Worm (Caenorhabditis elegans) whole organism, L1 larva: ENCODE data around the gene F13D12.3.
A peak's percentile ranks its signal among the peaks of the same experiment; 100 is the strongest.

Source experiments
- C16A3.4 ChIP-seq: fragments of 150-350 bp; optimal IDR thresholded peaks from 2 replicates; lab custom pipeline; 2014; ENCODE audit warnings: missing biosample characterization, missing genetic modification characterization
- F16B12.6 ChIP-seq: fragments of 150-350 bp; optimal IDR thresholded peaks from 2 replicates; lab custom pipeline; 2014; ENCODE audit warnings: missing biosample characterization, missing genetic modification characterization
- alr-1 ChIP-seq: fragments of 200-800 bp; sonication (Bioruptor generic); optimal IDR thresholded peaks from 2 replicates; lab custom pipeline; 2018; ENCODE audit warnings: borderline replicate concordance, mild to moderate bottlenecking, missing genetic modification characterization, missing compliant biosample characterization
- ama-1 ChIP-seq: fragments of 150-350 bp; optimal IDR thresholded peaks from 2 replicates; lab custom pipeline; 2014
- ceh-63 ChIP-seq: fragments of 200-800 bp; sonication (Bioruptor generic); optimal IDR thresholded peaks from 2 replicates; lab custom pipeline; 2018; ENCODE audit warnings: mild to moderate bottlenecking, missing genetic modification characterization, missing compliant biosample characterization
- ceh-8 ChIP-seq: fragments of 200-800 bp; sonication (Bioruptor generic); optimal IDR thresholded peaks from 2 replicates; lab custom pipeline; 2018; ENCODE audit warnings: mild to moderate bottlenecking, missing genetic modification characterization, moderate library complexity, missing compliant biosample characterization
- ceh-82 ChIP-seq, 3 experiments: fragments of 150-350 bp in 1 of 3; sonication (generic microtip) in 2 of 3; optimal IDR thresholded peaks; 2 replicates each; lab custom pipeline; 2014 to 2017; ENCODE audit warnings: missing biosample characterization in 3 of 3, missing genetic modification characterization in 3 of 3
- dpl-1 ChIP-seq, 3 experiments: fragments of 150-350 bp in 2 of 3; sonication (generic microtip) in 1 of 3; optimal IDR thresholded peaks; 2 replicates each; lab custom pipeline; 2014 to 2017; ENCODE audit warnings: missing biosample characterization in 3 of 3, missing genetic modification characterization in 3 of 3, missing genetic modification reagents in 3 of 3
- dsc-1 ChIP-seq: sonication (generic microtip); optimal IDR thresholded peaks from 2 replicates; lab custom pipeline; 2016; ENCODE audit warnings: mild to moderate bottlenecking, missing genetic modification characterization, missing compliant biosample characterization
- efl-1 ChIP-seq, 4 experiments: fragments of 150-350 bp; optimal IDR thresholded peaks in 3 of 4; peaks in 1 of 4; 1 replicate in 1 of 4; 2 replicates in 3 of 4; lab custom pipeline; 2014; ENCODE audit warnings: missing biosample characterization in 2 of 4, missing genetic modification characterization in 2 of 4, missing genetic modification reagents in 2 of 4
- egl-13 ChIP-seq: sonication (generic microtip); optimal IDR thresholded peaks from 2 replicates; lab custom pipeline; 2016; ENCODE audit warnings: missing genotype, missing genetic modification reagents, missing genetic modification characterization, missing compliant biosample characterization
- egl-27 ChIP-seq, 2 experiments: fragments of 150-350 bp in 1 of 2; sonication (generic microtip); optimal IDR thresholded peaks; 3 replicates each; lab custom pipeline; 2017 to 2018; ENCODE audit warnings: missing biosample characterization in 2 of 2, missing genetic modification characterization in 2 of 2, missing genetic modification reagents in 2 of 2
- fkh-10 ChIP-seq: sonication (generic microtip); optimal IDR thresholded peaks from 2 replicates; lab custom pipeline; 2017; ENCODE audit warnings: missing biosample characterization, missing genetic modification reagents, missing genetic modification characterization
- fkh-4 ChIP-seq: sonication (generic microtip); optimal IDR thresholded peaks from 2 replicates; lab custom pipeline; 2016; ENCODE audit warnings: missing compliant biosample characterization, missing genetic modification characterization, borderline replicate concordance
- fkh-8 ChIP-seq: sonication (generic microtip); optimal IDR thresholded peaks from 2 replicates; lab custom pipeline; 2016; ENCODE audit warnings: mild to moderate bottlenecking, missing genetic modification characterization, missing compliant biosample characterization
- fos-1 ChIP-seq: fragments of 150-350 bp; optimal IDR thresholded peaks from 2 replicates; lab custom pipeline; 2014; ENCODE audit warnings: missing biosample characterization, missing genetic modification characterization
- irx-1 ChIP-seq: sonication (generic microtip); optimal IDR thresholded peaks from 2 replicates; lab custom pipeline; 2016; ENCODE audit warnings: missing genetic modification characterization, missing compliant biosample characterization
- isw-1 ChIP-seq: fragments of 200-800 bp; sonication (Bioruptor generic); IDR thresholded peaks from 2 replicates; pipeline ENCODE4 v1.3.6; 2022; ENCODE audit warnings: missing genetic modification characterization, missing compliant biosample characterization
- jun-1 ChIP-seq: fragments of 150-350 bp; optimal IDR thresholded peaks from 2 replicates; lab custom pipeline; 2014; ENCODE audit warnings: missing biosample characterization, missing genetic modification reagents, missing genetic modification characterization
- lin-13 ChIP-seq: fragments of 150-350 bp; optimal IDR thresholded peaks from 2 replicates; lab custom pipeline; 2014; ENCODE audit warnings: missing biosample characterization, missing genetic modification reagents, missing genetic modification characterization
- lin-14 ChIP-seq: fragments of 200-800 bp; sonication (Bioruptor generic); optimal IDR thresholded peaks from 2 replicates; lab custom pipeline; 2018; ENCODE audit warnings: mild to moderate bottlenecking, missing genetic modification characterization, moderate library complexity, missing compliant biosample characterization
- lin-15B ChIP-seq: fragments of 150-350 bp; sonication (generic microtip); optimal IDR thresholded peaks from 3 replicates; lab custom pipeline; 2014; ENCODE audit warnings: missing biosample characterization, missing genetic modification characterization
- lin-35 ChIP-seq, 2 experiments: fragments of 150-350 bp; optimal IDR thresholded peaks; 2 replicates each; lab custom pipeline; 2014; ENCODE audit warnings: missing biosample characterization in 2 of 2, missing genetic modification characterization in 2 of 2, missing genetic modification reagents in 2 of 2
- lir-3 ChIP-seq: sonication (generic microtip); optimal IDR thresholded peaks from 2 replicates; lab custom pipeline; 2016; ENCODE audit warnings: mild to moderate bottlenecking, missing genetic modification characterization, moderate library complexity, missing compliant biosample characterization; ENCODE audit not compliant: poor library complexity
- lsy-2 ChIP-seq, 2 experiments: fragments of 150-350 bp; optimal IDR thresholded peaks; 2 replicates each; lab custom pipeline; 2014; ENCODE audit warnings: missing biosample characterization in 2 of 2, missing genetic modification characterization in 2 of 2
- mab-9 ChIP-seq: fragments of 200-800 bp; sonication (Bioruptor generic); IDR thresholded peaks from 2 replicates; pipeline ENCODE4 v1.3.6; 2022; ENCODE audit warnings: missing genetic modification reagents, missing genetic modification characterization, missing compliant biosample characterization
- mef-2 ChIP-seq: fragments of 150-350 bp; optimal IDR thresholded peaks from 2 replicates; lab custom pipeline; 2014; ENCODE audit warnings: missing biosample characterization, missing genetic modification characterization
- nhr-19 ChIP-seq: fragments of 200-800 bp; sonication (Bioruptor generic); conservative IDR thresholded peaks from 2 replicates; pipeline ENCODE4 v1.3.6; 2022; ENCODE audit warnings: missing genetic modification characterization, missing compliant biosample characterization
- nhr-20 ChIP-seq: sonication (generic microtip); optimal IDR thresholded peaks from 2 replicates; lab custom pipeline; 2016; ENCODE audit warnings: mild to moderate bottlenecking, missing genetic modification characterization, missing compliant biosample characterization
- nhr-47 ChIP-seq: sonication (generic microtip); optimal IDR thresholded peaks from 2 replicates; lab custom pipeline; 2016; ENCODE audit warnings: mild to moderate bottlenecking, missing genetic modification characterization, moderate library complexity, missing compliant biosample characterization
- nhr-71 ChIP-seq: sonication (generic microtip); optimal IDR thresholded peaks from 2 replicates; lab custom pipeline; 2016; ENCODE audit warnings: mild to moderate bottlenecking, missing genetic modification characterization, moderate library complexity, missing compliant biosample characterization
- nhr-77 ChIP-seq: fragments of 150-350 bp; optimal IDR thresholded peaks from 2 replicates; lab custom pipeline; 2014; ENCODE audit warnings: missing biosample characterization, missing genetic modification characterization
- nhr-90 ChIP-seq: sonication (generic microtip); optimal IDR thresholded peaks from 2 replicates; lab custom pipeline; 2016; ENCODE audit warnings: mild to moderate bottlenecking, missing genetic modification characterization, missing compliant biosample characterization; ENCODE audit not compliant: poor library complexity
- pax-3 ChIP-seq: fragments of 200-800 bp; sonication (Bioruptor generic); optimal IDR thresholded peaks from 2 replicates; lab custom pipeline; 2018; ENCODE audit warnings: mild to moderate bottlenecking, missing genetic modification characterization, moderate library complexity, missing compliant biosample characterization
- pqm-1 ChIP-seq: sonication (generic microtip); optimal IDR thresholded peaks from 3 replicates; lab custom pipeline; 2017; ENCODE audit warnings: missing biosample characterization, missing genetic modification characterization
- rnt-1 ChIP-seq: sonication (generic microtip); optimal IDR thresholded peaks from 2 replicates; lab custom pipeline; 2016; ENCODE audit warnings: mild to moderate bottlenecking, missing genetic modification characterization, moderate library complexity, missing compliant biosample characterization
- skn-1 ChIP-seq: fragments of 150-350 bp; optimal IDR thresholded peaks from 2 replicates; lab custom pipeline; 2014; ENCODE audit warnings: missing biosample characterization, missing genetic modification characterization
- snpc-4 ChIP-seq: fragments of 150-350 bp; optimal IDR thresholded peaks from 2 replicates; lab custom pipeline; 2014; ENCODE audit warnings: missing biosample characterization, missing genetic modification characterization
- snu-23 ChIP-seq: sonication (generic microtip); optimal IDR thresholded peaks from 2 replicates; lab custom pipeline; 2016; ENCODE audit warnings: missing genetic modification characterization, missing compliant biosample characterization
- sox-4 ChIP-seq: sonication (generic microtip); optimal IDR thresholded peaks from 2 replicates; lab custom pipeline; 2016; ENCODE audit warnings: missing genetic modification characterization, missing compliant biosample characterization
- swsn-7 ChIP-seq: sonication (generic microtip); optimal IDR thresholded peaks from 2 replicates; lab custom pipeline; 2016; ENCODE audit warnings: missing genetic modification characterization, missing compliant biosample characterization
- tbx-2 ChIP-seq: sonication (generic microtip); optimal IDR thresholded peaks from 2 replicates; lab custom pipeline; 2016; ENCODE audit warnings: missing genetic modification characterization, missing compliant biosample characterization
- tlp-1 ChIP-seq: fragments of 150-350 bp; optimal IDR thresholded peaks from 2 replicates; lab custom pipeline; 2014; ENCODE audit warnings: missing biosample characterization, missing genetic modification characterization
- unc-86 ChIP-seq: sonication (generic microtip); optimal IDR thresholded peaks from 2 replicates; lab custom pipeline; 2016; ENCODE audit warnings: missing genetic modification characterization, missing compliant biosample characterization
- xbp-1 ChIP-seq: sonication (generic microtip); optimal IDR thresholded peaks from 2 replicates; lab custom pipeline; 2016; ENCODE audit warnings: missing genetic modification characterization, missing compliant biosample characterization
- zip-4 ChIP-seq: fragments of 200-800 bp; sonication (Bioruptor generic); optimal IDR thresholded peaks from 2 replicates; lab custom pipeline; 2018; ENCODE audit warnings: mild to moderate bottlenecking, missing genetic modification characterization, moderate library complexity, missing compliant biosample characterization
- ztf-11 ChIP-seq, 2 experiments: sonication (generic microtip); optimal IDR thresholded peaks; 2 replicates each; lab custom pipeline; 2016 to 2017; ENCODE audit warnings: missing genetic modification characterization in 2 of 2, missing biosample characterization in 1 of 2, missing compliant biosample characterization in 1 of 2
- ztf-4 ChIP-seq: fragments of 150-350 bp; optimal IDR thresholded peaks from 2 replicates; lab custom pipeline; 2014; ENCODE audit warnings: missing biosample characterization, missing genetic modification characterization

Gene F13D12.3

ce11 chrII:11746782-11747288 lies 26.6 kb downstream of the F13D12.3 start:
- TF ChIP-seq ztf-4 (tag; lab: Kevin White, UChicago): peak; percentile 31
- no peak for TF ChIP-seq alr-1 (tag; lab: Kevin White, UChicago)
- TF ChIP-seq fkh-4 (tag; lab: Kevin White, UChicago): no peak
- TF ChIP-seq ceh-8: peak; percentile 89
- peak; percentile 48 for TF ChIP-seq sox-4 (tag; lab: Kevin White, UChicago)
- TF ChIP-seq C16A3.4 (tag; lab: Kevin White, UChicago): peak; percentile 30
- TF ChIP-seq mab-9 (GFP tag; lab: Robert Waterston, UW): peak; percentile 72
- TF ChIP-seq ceh-63 (GFP tag; lab: Kevin White, UChicago): no peak
- TF ChIP-seq nhr-47 (tag; lab: Kevin White, UChicago): peak; percentile 77
- peak; percentile 64 for TF ChIP-seq lin-13 (GFP tag; lab: Kevin White, UChicago)
- no peak for TF ChIP-seq ama-1 (lab: Kevin White, UChicago)
- peak; percentile 74 for TF ChIP-seq pax-3 (tag; lab: Kevin White, UChicago)
- peak; percentile 41 for TF ChIP-seq nhr-20
- peak; percentile 83 for TF ChIP-seq nhr-71
- peak in 1 of 2 experiments; percentile 41 for TF ChIP-seq lin-35 (GFP tag; optimal IDR thresholded peaks at IDR 0.05; lab: Kevin White, UChicago)
- TF ChIP-seq fkh-8 (tag; lab: Kevin White, UChicago): peak; percentile 92
- no peak for TF ChIP-seq lin-15B (tag; lab: Kevin White, UChicago)
- peak; percentile 39 for TF ChIP-seq fos-1 (tag; lab: Kevin White, UChicago)
- peak; percentile 71 for TF ChIP-seq dsc-1 (tag; lab: Kevin White, UChicago)
- TF ChIP-seq dpl-1 (GFP tag; optimal IDR thresholded peaks at IDR 0.05; lab: Kevin White, UChicago): peak in 1 of 3 experiments; percentile 7
- peak; percentile 46 for TF ChIP-seq irx-1
- TF ChIP-seq zip-4 (GFP tag; lab: Kevin White, UChicago): peak; percentile 34
- TF ChIP-seq tbx-2 (tag; lab: Kevin White, UChicago): peak; percentile 80
- no peak for TF ChIP-seq tlp-1 (tag; lab: Kevin White, UChicago)
- peak; percentile 1 to 57 for TF ChIP-seq lsy-2 (tag; optimal IDR thresholded peaks at IDR 0.05; lab: Kevin White, UChicago)
- TF ChIP-seq lin-14: peak; percentile 93
- TF ChIP-seq swsn-7: peak; percentile 72
- TF ChIP-seq rnt-1 (tag; lab: Kevin White, UChicago): no peak
- peak; percentile 30 to 52 for TF ChIP-seq efl-1 (optimal IDR thresholded peaks at IDR 0.05; lab: Kevin White, UChicago)
- TF ChIP-seq efl-1 (GFP tag; optimal IDR thresholded peaks at IDR 0.05 in 1 of 2; lab: Kevin White, UChicago): peak in 1 of 2 experiments; percentile 64
- TF ChIP-seq snpc-4 (tag; lab: Kevin White, UChicago): peak; percentile 42
- TF ChIP-seq fkh-10: peak; percentile 71
- no peak for TF ChIP-seq pqm-1 (tag; lab: Kevin White, UChicago)
- peak; percentile 81 for TF ChIP-seq unc-86 (tag; lab: Kevin White, UChicago)
- TF ChIP-seq ceh-82 (tag; optimal IDR thresholded peaks at IDR 0.05; lab: Kevin White, UChicago): peak; percentile 42 to 78 (median 70)
- TF ChIP-seq nhr-90 (tag; lab: Kevin White, UChicago): no peak
- TF ChIP-seq skn-1 (tag; lab: Kevin White, UChicago): peak; percentile 33
- TF ChIP-seq isw-1 (GFP tag; lab: Robert Waterston, UW): peak; percentile 39
- TF ChIP-seq egl-27 (tag; optimal IDR thresholded peaks at IDR 0.05; lab: Kevin White, UChicago): no peak
- TF ChIP-seq nhr-19 (GFP tag; lab: Robert Waterston, UW): peak; percentile 43
- TF ChIP-seq xbp-1 (tag; lab: Kevin White, UChicago): peak; percentile 42
- peak; percentile 56 for TF ChIP-seq mef-2 (tag; lab: Kevin White, UChicago)
- TF ChIP-seq snu-23 (GFP tag; lab: Kevin White, UChicago): peak; percentile 69
- peak; percentile 0 for TF ChIP-seq F16B12.6 (tag; lab: Kevin White, UChicago)
- peak; percentile 55 for TF ChIP-seq lir-3 (tag; lab: Kevin White, UChicago)
- peak; percentile 43 for TF ChIP-seq jun-1
- peak; percentile 70 for TF ChIP-seq nhr-77 (tag; lab: Kevin White, UChicago)
- peak; percentile 69 for TF ChIP-seq egl-13
- TF ChIP-seq ztf-11 (tag; optimal IDR thresholded peaks at IDR 0.05; lab: Kevin White, UChicago): peak in 1 of 2 experiments; percentile 70
